Worm (Caenorhabditis elegans): Measurements from ENCODE around the gene cyp-34A7.

DNA sequence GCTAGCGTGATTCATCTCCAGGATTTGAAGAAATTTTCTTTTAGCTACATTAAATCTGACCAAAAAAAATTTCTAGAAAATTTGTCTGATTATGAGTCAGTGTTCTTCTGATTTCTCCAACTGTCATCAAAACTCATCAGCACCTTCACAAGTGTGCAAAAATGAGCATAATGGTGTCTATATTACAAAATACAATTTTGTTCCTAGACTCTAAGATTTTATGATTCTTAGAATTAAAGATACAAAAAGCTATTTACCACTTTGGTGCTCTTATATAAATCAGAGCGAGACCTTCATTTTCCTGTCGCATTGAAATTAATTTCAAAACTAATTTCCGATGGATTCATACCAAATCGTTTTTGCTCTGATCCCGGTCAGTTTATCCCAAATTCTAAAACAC lies 51.1 kb downstream of the cyp-34A7 start, which contains the start of gene srx-68:
- TF ChIP-seq nhr-28 (tag; optimal IDR thresholded peaks at IDR 0.05) = no peak
- no peak for TF ChIP-seq hlh-17 (GFP tag; optimal IDR thresholded peaks at IDR 0.05; ENCODE audit: borderline replicate concordance)
- TF ChIP-seq mdl-1 (tag; optimal IDR thresholded peaks at IDR 0.05) = no peak
- TF ChIP-seq lin-35 (GFP tag; optimal IDR thresholded peaks at IDR 0.05) = no peak
- TF ChIP-seq lin-15B (tag; optimal IDR thresholded peaks at IDR 0.05) = no peak
- TF ChIP-seq unc-62 (GFP tag; optimal IDR thresholded peaks at IDR 0.05) = no peak
- TF ChIP-seq fkh-8 (tag; optimal IDR thresholded peaks at IDR 0.05) = no peak
- TF ChIP-seq lin-39 (tag; optimal IDR thresholded peaks at IDR 0.05) = no peak

Measured in whole organism, L1 larva.